Worm (Caenorhabditis elegans): ENCODE measurements around the gene K07F5.8.

DNA sequence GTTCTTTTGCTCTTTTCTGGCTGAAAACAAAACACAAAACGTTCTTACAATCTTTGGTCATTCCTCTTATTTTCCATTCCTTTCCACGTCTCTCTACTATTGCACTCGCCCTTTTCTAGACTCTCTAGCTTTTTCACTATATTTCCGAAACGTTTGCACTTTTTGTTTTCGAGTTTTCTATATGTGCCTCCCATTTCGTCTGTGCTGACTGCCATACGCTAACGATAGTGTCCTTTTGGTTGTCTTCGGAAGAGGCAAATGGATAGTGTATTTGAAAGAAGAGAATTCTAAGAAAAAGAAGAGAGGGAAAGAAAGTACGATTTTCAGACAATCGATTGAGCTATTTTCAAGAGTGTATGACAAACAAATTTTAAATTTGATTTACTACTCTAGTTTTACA, 23.3 kb upstream of the K07F5.8 start:
- TF ChIP-seq flt-1 (GFP tag; IDR thresholded peaks at IDR 0.05): no peak
- no peak for TF ChIP-seq ztf-23 (GFP tag; IDR thresholded peaks at IDR 0.05)
- TF ChIP-seq med-1 (GFP tag; optimal IDR thresholded peaks at IDR 0.05; ENCODE audit: insufficient read depth): no peak
- no peak for TF ChIP-seq klf-2 (GFP tag; conservative IDR thresholded peaks at IDR 0.05)
- TF ChIP-seq T22C8.4 (GFP tag; IDR thresholded peaks at IDR 0.05): no peak
